Fruit fly (Drosophila melanogaster): ENCODE measurements around the gene Skel.
A peak's percentile ranks its signal among the peaks of the same experiment; 100 is the strongest.

The Skel gene

DNA sequence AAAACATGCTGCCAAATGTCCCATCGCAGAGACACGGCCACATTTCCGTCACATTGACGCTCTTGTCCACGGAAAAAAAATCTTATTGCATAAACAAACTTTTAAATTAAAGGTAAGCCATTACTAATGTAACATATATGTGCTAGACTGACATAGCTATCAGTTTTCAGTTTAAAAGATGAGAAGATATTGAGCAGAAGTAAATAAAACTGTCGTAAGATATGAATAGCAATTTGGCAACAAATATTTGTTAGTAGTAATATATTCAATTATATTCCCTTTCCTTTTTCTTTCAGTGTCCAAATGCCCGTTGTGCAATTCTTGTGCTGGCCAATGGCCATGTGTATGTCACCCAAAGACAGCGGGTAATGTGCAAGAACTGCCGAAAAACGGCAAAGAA lies 28.0 kb upstream of the Skel start:
- TF ChIP-seq cyc (GFP tag; optimal IDR thresholded peaks at IDR 0.05) = peak; percentile 25
- TF ChIP-seq OdsH (GFP tag; optimal IDR thresholded peaks at IDR 0.05) = no peak
- TF ChIP-seq CG31627 (GFP tag; optimal IDR thresholded peaks at IDR 0.05) = peak; percentile 12
- TF ChIP-seq Lpt (GFP tag; optimal IDR thresholded peaks at IDR 0.05) = no peak
- peak; percentile 82 for TF ChIP-seq svp (GFP tag)
- TF ChIP-seq Met (GFP tag; optimal IDR thresholded peaks at IDR 0.05) = peak; percentile 28
- no peak for TF ChIP-seq CG11294 (GFP tag; IDR thresholded peaks at IDR 0.05)
- peak; percentile 41 for TF ChIP-seq topi (GFP tag; optimal IDR thresholded peaks at IDR 0.05)
- no peak for TF ChIP-seq Eip93F (GFP tag; optimal IDR thresholded peaks at IDR 0.05)
- TF ChIP-seq CG8319 (GFP tag; optimal IDR thresholded peaks at IDR 0.05) = no peak
- peak; percentile 30 for TF ChIP-seq esn (GFP tag; optimal IDR thresholded peaks at IDR 0.05)
- TF ChIP-seq Eip78C (GFP tag) = peak; percentile 42
- TF ChIP-seq Hr38 (GFP tag; optimal IDR thresholded peaks at IDR 0.05) = no peak

DNA sequence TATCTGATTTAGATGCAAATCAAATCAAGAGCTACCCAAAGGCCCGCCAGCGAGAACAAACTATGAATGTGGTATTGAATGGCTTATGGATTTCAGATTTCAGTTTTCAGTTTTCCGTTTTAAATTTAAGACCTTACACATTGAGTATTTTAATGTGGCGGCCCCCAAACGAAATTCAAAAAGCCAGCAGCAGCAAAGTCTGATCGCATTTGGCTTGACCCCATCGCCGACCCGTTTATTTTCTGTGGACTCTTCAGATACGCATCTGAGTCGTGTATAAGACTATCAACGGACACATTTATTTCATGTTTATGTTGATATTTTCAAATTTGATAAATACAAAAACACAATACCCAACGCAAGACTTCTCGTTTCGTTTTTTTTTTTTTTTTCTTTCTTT lies 27.2 kb upstream of the Skel start:
- no peak for TF ChIP-seq topi (GFP tag; optimal IDR thresholded peaks at IDR 0.05)
- no peak for TF ChIP-seq eg (GFP tag; IDR thresholded peaks at IDR 0.05)
- TF ChIP-seq CG3919 (GFP tag; optimal IDR thresholded peaks at IDR 0.05) = no peak
- no peak for TF ChIP-seq Gug (GFP tag; IDR thresholded peaks at IDR 0.05)
- no peak for TF ChIP-seq Smox (GFP tag; optimal IDR thresholded peaks at IDR 0.05)

DNA sequence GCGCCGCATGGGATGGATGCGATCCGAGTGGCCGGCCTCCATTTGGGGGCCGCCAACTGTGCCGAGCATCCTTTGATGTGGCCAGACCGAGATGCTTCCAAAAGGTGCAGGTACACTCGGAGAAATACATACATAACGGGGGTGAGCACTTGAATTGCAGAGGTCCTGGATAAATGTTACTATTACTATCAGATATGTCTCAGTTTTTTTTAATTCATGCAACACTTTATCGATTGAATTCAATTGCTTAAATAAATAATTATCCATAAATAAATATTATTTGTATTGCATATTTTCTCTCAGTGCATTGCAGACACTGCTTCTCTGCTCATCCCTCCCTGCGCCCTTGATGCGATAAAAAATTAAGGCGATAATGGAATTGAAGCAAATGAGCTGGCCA lies 25.6 kb upstream of the Skel start:
- no peak for TF ChIP-seq CG9139 (GFP tag; optimal IDR thresholded peaks at IDR 0.05)
- TF ChIP-seq vri (GFP tag; optimal IDR thresholded peaks at IDR 0.05) = peak; percentile 38
- peak; percentile 14 for TF ChIP-seq Lpt (GFP tag; optimal IDR thresholded peaks at IDR 0.05)
- peak; percentile 67 for TF ChIP-seq acj6 (GFP tag; optimal IDR thresholded peaks at IDR 0.05)
- TF ChIP-seq Eip78C (GFP tag) = peak; percentile 86
- TF ChIP-seq CG16779 (tag; optimal IDR thresholded peaks at IDR 0.05) = no peak
- peak; percentile 59 for TF ChIP-seq Eip75B (GFP tag; optimal IDR thresholded peaks at IDR 0.05)
- TF ChIP-seq CG4318 (GFP tag; optimal IDR thresholded peaks at IDR 0.05) = no peak
- TF ChIP-seq lz (GFP tag; optimal IDR thresholded peaks at IDR 0.05) = peak; percentile 52
- peak; percentile 35 for TF ChIP-seq Sox14 (GFP tag; optimal IDR thresholded peaks at IDR 0.05)
- peak; percentile 16 for TF ChIP-seq Sox15 (GFP tag; optimal IDR thresholded peaks at IDR 0.05)
- peak in 1 of 2 experiments; percentile 29 for TF ChIP-seq salr (GFP tag; optimal IDR thresholded peaks at IDR 0.05)
- peak; percentile 45 for TF ChIP-seq CG8632 (GFP tag; optimal IDR thresholded peaks at IDR 0.05)
- TF ChIP-seq CG3919 (GFP tag; optimal IDR thresholded peaks at IDR 0.05) = peak; percentile 70
- peak; percentile 70 for TF ChIP-seq esn (GFP tag; optimal IDR thresholded peaks at IDR 0.05)
- TF ChIP-seq spab (GFP tag; optimal IDR thresholded peaks at IDR 0.05) = peak; percentile 72
- TF ChIP-seq Eip93F (GFP tag; optimal IDR thresholded peaks at IDR 0.05) = no peak
- TF ChIP-seq pdm3 (GFP tag; optimal IDR thresholded peaks at IDR 0.05) = peak; percentile 43
- TF ChIP-seq Hr39 (GFP tag; optimal IDR thresholded peaks at IDR 0.05) = peak; percentile 50
- no peak for TF ChIP-seq CG6854 (GFP tag; optimal IDR thresholded peaks at IDR 0.05)
- 0 out of 3 replicates have a peak, but pooled peaks have one; percentile 15 for TF ChIP-seq CG8119 (GFP tag; IDR thresholded peaks at IDR 0.05)
- no peak for TF ChIP-seq CG11294 (GFP tag; IDR thresholded peaks at IDR 0.05)
- peak; percentile 69 for TF ChIP-seq CG10631 (GFP tag; optimal IDR thresholded peaks at IDR 0.05)
- peak; percentile 28 for TF ChIP-seq Sox102F (GFP tag; optimal IDR thresholded peaks at IDR 0.05)
- peak; percentile 61 for TF ChIP-seq CG34406 (GFP tag; optimal IDR thresholded peaks at IDR 0.05)
- TF ChIP-seq svp (GFP tag) = peak; percentile 78
- TF ChIP-seq Hr4 (GFP tag; optimal IDR thresholded peaks at IDR 0.05) = no peak
- TF ChIP-seq CG31627 (GFP tag; optimal IDR thresholded peaks at IDR 0.05) = peak; percentile 39
- no peak for TF ChIP-seq Gug (GFP tag; IDR thresholded peaks at IDR 0.05)
- no peak for TF ChIP-seq CG6276 (GFP tag; optimal IDR thresholded peaks at IDR 0.05)
- peak; percentile 79 for TF ChIP-seq CG3032 (tag; optimal IDR thresholded peaks at IDR 0.05)
- peak; percentile 64 for TF ChIP-seq OdsH (GFP tag; optimal IDR thresholded peaks at IDR 0.05)
- TF ChIP-seq dsx (GFP tag; optimal IDR thresholded peaks at IDR 0.05; ENCODE audit: poor library complexity, severe bottlenecking) = peak; percentile 50
- TF ChIP-seq Blimp-1 (GFP tag; optimal IDR thresholded peaks at IDR 0.05) = peak; percentile 22
- TF ChIP-seq net (GFP tag; optimal IDR thresholded peaks at IDR 0.05) = peak; percentile 27
- TF ChIP-seq CG11902 (GFP tag; optimal IDR thresholded peaks at IDR 0.05) = peak; percentile 47
- no peak for TF ChIP-seq CG15336 (GFP tag; IDR thresholded peaks at IDR 0.05)
- peak; percentile 56 for TF ChIP-seq Smox (GFP tag; optimal IDR thresholded peaks at IDR 0.05)
- TF ChIP-seq CG6792 (GFP tag; optimal IDR thresholded peaks at IDR 0.05) = peak; percentile 66
- no peak for TF ChIP-seq fd85E (GFP tag; optimal IDR thresholded peaks at IDR 0.05)
- TF ChIP-seq CG7368 (GFP tag; optimal IDR thresholded peaks at IDR 0.05) = no peak
- peak; percentile 59 for TF ChIP-seq achi (GFP tag; optimal IDR thresholded peaks at IDR 0.05)
